Worm (Caenorhabditis elegans): ENCODE results near the gene acl-13.

acl-13 gene

ce11 chrIV:12396645-12397258 lies 13.5 kb upstream of the acl-13 start:
- no peak for TF ChIP-seq hmg-4 (GFP tag; optimal IDR thresholded peaks at IDR 0.05)
- no peak for TF ChIP-seq tbx-11 (GFP tag; IDR thresholded peaks at IDR 0.05)
- TF ChIP-seq hnd-1 (tag; optimal IDR thresholded peaks at IDR 0.05), result no peak
- no peak for TF ChIP-seq flt-1 (GFP tag; IDR thresholded peaks at IDR 0.05)
- no peak for TF ChIP-seq hmbx-1 (tag; optimal IDR thresholded peaks at IDR 0.05)
- no peak for TF ChIP-seq ceh-13 (GFP tag; optimal IDR thresholded peaks at IDR 0.05)

DNA sequence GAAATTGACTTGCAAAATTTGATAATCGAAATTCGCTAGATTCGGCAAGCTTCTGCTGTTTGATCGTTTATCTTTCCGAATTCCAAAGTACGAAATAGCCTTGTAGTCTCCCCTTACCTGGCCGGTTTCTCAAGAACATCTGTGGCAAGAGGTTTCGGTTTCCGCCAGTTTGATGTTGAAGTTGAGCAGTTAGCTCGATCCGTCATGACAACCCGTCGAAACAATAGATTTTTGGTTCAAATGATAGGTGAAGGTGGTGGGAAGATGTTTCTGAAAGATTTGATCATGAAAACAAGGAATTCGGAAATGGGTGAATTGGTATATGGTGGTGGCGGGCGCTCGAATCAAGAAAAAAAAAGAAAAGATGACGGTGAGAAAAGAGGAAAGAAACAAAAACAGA lies 11.8 kb upstream of the acl-13 start, which contains the start of gene acs-20:
acs-20 (minus strand) TSS at position 270 of the 400 bp plus-strand sequence.
- TF ChIP-seq F13C5.2 (tag; optimal IDR thresholded peaks at IDR 0.05) (no peak), sea-1 (GFP tag; conservative IDR thresholded peaks at IDR 0.05) (no peak), ets-7 (tag; optimal IDR thresholded peaks at IDR 0.05) (no peak), pes-1 (GFP tag; IDR thresholded peaks at IDR 0.05) (no peak), ama-1 (optimal IDR thresholded peaks at IDR 0.05) (no peak), hmg-4 (GFP tag; optimal IDR thresholded peaks at IDR 0.05) (no peak), tra-4 (tag; optimal IDR thresholded peaks at IDR 0.05) (no peak), ceh-13 (GFP tag; optimal IDR thresholded peaks at IDR 0.05) (no peak), tbx-11 (GFP tag; IDR thresholded peaks at IDR 0.05) (no peak), scrt-1 (GFP tag; IDR thresholded peaks at IDR 0.05) (no peak), hnd-1 (tag; optimal IDR thresholded peaks at IDR 0.05) (no peak), aly-1 (tag; optimal IDR thresholded peaks at IDR 0.05) (no peak), tbx-37 (GFP tag; conservative IDR thresholded peaks at IDR 0.05) (no peak), B0310.2 (tag; optimal IDR thresholded peaks at IDR 0.05) (no peak)

- TF ChIP-seq hnd-1 (tag; optimal IDR thresholded peaks at IDR 0.05), result no peak
- no peak for TF ChIP-seq hmg-4 (GFP tag; optimal IDR thresholded peaks at IDR 0.05)
- TF ChIP-seq tbx-11 (GFP tag; IDR thresholded peaks at IDR 0.05), result no peak
- no peak for TF ChIP-seq F13C5.2 (tag; optimal IDR thresholded peaks at IDR 0.05)
- TF ChIP-seq sea-1 (GFP tag; conservative IDR thresholded peaks at IDR 0.05), result no peak
- TF ChIP-seq flt-1 (GFP tag; IDR thresholded peaks at IDR 0.05), result no peak
- no peak for TF ChIP-seq ceh-36 (tag; optimal IDR thresholded peaks at IDR 0.05)
- no peak for TF ChIP-seq ets-7 (tag; optimal IDR thresholded peaks at IDR 0.05)
- no peak for TF ChIP-seq pes-1 (GFP tag; IDR thresholded peaks at IDR 0.05)
- no peak for TF ChIP-seq aly-1 (tag; optimal IDR thresholded peaks at IDR 0.05)
- TF ChIP-seq ceh-13 (GFP tag; optimal IDR thresholded peaks at IDR 0.05), result no peak
- TF ChIP-seq tbx-37 (GFP tag; conservative IDR thresholded peaks at IDR 0.05), result no peak
- no peak for TF ChIP-seq hmbx-1 (tag; optimal IDR thresholded peaks at IDR 0.05)
- TF ChIP-seq tra-4 (tag; optimal IDR thresholded peaks at IDR 0.05), result no peak
- no peak for TF ChIP-seq B0310.2 (tag; optimal IDR thresholded peaks at IDR 0.05)
- TF ChIP-seq ama-1 (optimal IDR thresholded peaks at IDR 0.05), result no peak
- no peak for TF ChIP-seq scrt-1 (GFP tag; IDR thresholded peaks at IDR 0.05)
Observed at ce11 chrIV:12399983-12400382, 10.3 kb upstream of the acl-13 start.

- TF ChIP-seq sea-1 (GFP tag; conservative IDR thresholded peaks at IDR 0.05) (no peak), hmg-4 (GFP tag; optimal IDR thresholded peaks at IDR 0.05) (no peak), hnd-1 (tag; optimal IDR thresholded peaks at IDR 0.05) (no peak), F13C5.2 (tag; optimal IDR thresholded peaks at IDR 0.05) (no peak), hmbx-1 (tag; optimal IDR thresholded peaks at IDR 0.05) (no peak), ceh-36 (tag; optimal IDR thresholded peaks at IDR 0.05) (no peak), aly-1 (tag; optimal IDR thresholded peaks at IDR 0.05) (no peak), flt-1 (GFP tag; IDR thresholded peaks at IDR 0.05) (no peak), tbx-37 (GFP tag; conservative IDR thresholded peaks at IDR 0.05) (no peak), ceh-13 (GFP tag; optimal IDR thresholded peaks at IDR 0.05) (no peak), B0310.2 (tag; optimal IDR thresholded peaks at IDR 0.05) (no peak), tbx-11 (GFP tag; IDR thresholded peaks at IDR 0.05) (no peak), ets-7 (tag; optimal IDR thresholded peaks at IDR 0.05) (no peak)
Observed at ce11 chrIV:12403440-12403839, 6.8 kb upstream of the acl-13 start.

DNA sequence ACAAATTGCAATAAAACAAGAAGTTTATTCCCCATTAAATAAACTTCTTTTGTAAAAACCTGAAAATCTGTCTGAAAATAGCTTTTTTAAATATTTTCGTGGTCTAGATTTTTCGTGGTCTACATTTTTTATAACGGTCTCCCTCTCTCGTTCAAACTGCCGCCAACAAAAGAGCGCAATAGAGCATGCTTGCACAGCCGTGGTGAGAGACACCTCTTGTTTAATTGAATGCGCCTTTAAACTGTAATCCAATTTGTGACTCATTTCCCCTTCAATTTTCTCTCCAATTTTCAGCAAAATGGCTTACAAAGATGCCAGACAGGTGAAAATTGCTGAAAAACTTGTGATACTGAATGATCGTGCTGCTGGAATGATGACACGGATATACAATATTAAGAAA lies 6.1 kb upstream of the acl-13 start, which contains the start of gene gex-3:
gex-3 (plus strand) TSS at position 295 of the 400 bp plus-strand sequence.
- TF ChIP-seq tra-4 (tag; optimal IDR thresholded peaks at IDR 0.05), result no peak
- TF ChIP-seq hnd-1 (tag; optimal IDR thresholded peaks at IDR 0.05), result no peak
- TF ChIP-seq ceh-13 (GFP tag; optimal IDR thresholded peaks at IDR 0.05), result no peak
- no peak for TF ChIP-seq ceh-36 (tag; optimal IDR thresholded peaks at IDR 0.05)
- TF ChIP-seq aly-1 (tag; optimal IDR thresholded peaks at IDR 0.05), result no peak
- TF ChIP-seq hmbx-1 (tag; optimal IDR thresholded peaks at IDR 0.05), result no peak
- no peak for TF ChIP-seq B0310.2 (tag; optimal IDR thresholded peaks at IDR 0.05)
- TF ChIP-seq ama-1 (optimal IDR thresholded peaks at IDR 0.05), result no peak
- peak; percentile 29 for TF ChIP-seq hmg-4 (GFP tag; optimal IDR thresholded peaks at IDR 0.05)
- TF ChIP-seq tbx-37 (GFP tag; conservative IDR thresholded peaks at IDR 0.05), result no peak
- no peak for TF ChIP-seq ets-7 (tag; optimal IDR thresholded peaks at IDR 0.05)
- TF ChIP-seq tbx-11 (GFP tag; IDR thresholded peaks at IDR 0.05), result no peak
- TF ChIP-seq scrt-1 (GFP tag; IDR thresholded peaks at IDR 0.05), result no peak
- TF ChIP-seq flt-1 (GFP tag; IDR thresholded peaks at IDR 0.05), result no peak
- TF ChIP-seq F13C5.2 (tag; optimal IDR thresholded peaks at IDR 0.05), result peak; percentile 52
- no peak for TF ChIP-seq sea-1 (GFP tag; conservative IDR thresholded peaks at IDR 0.05)
- TF ChIP-seq pes-1 (GFP tag; IDR thresholded peaks at IDR 0.05), result no peak

DNA sequence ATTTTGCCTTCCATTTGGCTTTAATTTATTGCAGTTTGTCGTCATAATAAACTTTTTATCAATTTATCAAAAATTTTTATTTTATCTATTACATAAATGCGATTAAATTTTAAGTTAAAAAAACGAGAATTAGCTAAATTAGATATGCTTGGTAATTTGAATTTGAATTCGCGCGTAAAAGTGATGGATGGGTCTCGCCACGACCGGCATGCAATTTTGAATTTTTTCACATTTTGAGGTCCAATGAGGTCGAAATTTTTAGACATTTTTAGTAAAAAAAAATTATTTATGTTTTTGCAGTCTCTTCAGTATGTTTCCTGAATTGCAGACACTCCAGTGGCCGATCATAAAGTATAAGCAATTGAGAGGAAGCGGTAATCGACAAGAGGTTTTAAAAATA lies 1.6 kb upstream of the acl-13 start, which contains the start of gene dsb-1:
dsb-1 (plus strand) TSS at position 301 of the 400 bp plus-strand sequence.
- TF ChIP-seq flt-1 (GFP tag; IDR thresholded peaks at IDR 0.05), result no peak
- no peak for TF ChIP-seq sea-1 (GFP tag; conservative IDR thresholded peaks at IDR 0.05)
- TF ChIP-seq ceh-13 (GFP tag; optimal IDR thresholded peaks at IDR 0.05), result no peak
- TF ChIP-seq tra-4 (tag; optimal IDR thresholded peaks at IDR 0.05), result no peak
- TF ChIP-seq pes-1 (GFP tag; IDR thresholded peaks at IDR 0.05), result no peak

- TF ChIP-seq F13C5.2 (tag; optimal IDR thresholded peaks at IDR 0.05) (no peak), ets-7 (tag; optimal IDR thresholded peaks at IDR 0.05) (no peak), hmg-4 (GFP tag; optimal IDR thresholded peaks at IDR 0.05) (no peak)
Observed at ce11 chrIV:12414601-12415000, 4.3 kb downstream of the acl-13 start.
